Worm (Caenorhabditis elegans) whole organism, early embryonic: Measurements from ENCODE around the gene Y105C5B.1413.

Experiments used
- aly-1 ChIP-seq: sonication (generic microtip); optimal IDR thresholded peaks from 2 replicates; lab custom pipeline; 2016; ENCODE audit warnings: missing genetic modification characterization, missing compliant biosample characterization
- ama-1 ChIP-seq: fragments of 150-350 bp; optimal IDR thresholded peaks from 2 replicates; lab custom pipeline; 2014
- hnd-1 ChIP-seq: sonication (generic microtip); optimal IDR thresholded peaks from 2 replicates; lab custom pipeline; 2016; ENCODE audit warnings: missing genetic modification characterization, missing compliant biosample characterization
- pes-1 ChIP-seq: fragments of 200-800 bp; sonication (Bioruptor generic); IDR thresholded peaks from 2 replicates; pipeline ENCODE4 v1.3.6; 2022; ENCODE audit warnings: missing genetic modification reagents, missing genetic modification characterization, missing compliant biosample characterization

- TF ChIP-seq aly-1 (tag; lab: Kevin White, UChicago), result no peak
- no peak for TF ChIP-seq ama-1 (lab: Kevin White, UChicago)
- TF ChIP-seq pes-1 (GFP tag; lab: Robert Waterston, UW), result no peak
- TF ChIP-seq hnd-1 (tag; lab: Kevin White, UChicago), result no peak
These were observed 41.3 kb upstream of the Y105C5B.1413 start, which contains the start of gene H25K10.4 for ce11 chrIV:16225747-16226146.
